Worm (Caenorhabditis elegans) whole organism, L1 larva: ENCODE data around the gene F08B4.8.

Experiments used
- C16A3.4 ChIP-seq: fragments of 150-350 bp; optimal IDR thresholded peaks from 2 replicates; lab custom pipeline; 2014; ENCODE audit warnings: missing biosample characterization, missing genetic modification characterization
- Y116A8C.19 ChIP-seq: sonication (generic microtip); optimal IDR thresholded peaks from 2 replicates; lab custom pipeline; 2016; ENCODE audit warnings: missing compliant biosample characterization, missing genetic modification characterization, borderline replicate concordance
- alr-1 ChIP-seq: fragments of 200-800 bp; sonication (Bioruptor generic); optimal IDR thresholded peaks from 2 replicates; lab custom pipeline; 2018; ENCODE audit warnings: borderline replicate concordance, mild to moderate bottlenecking, missing genetic modification characterization, missing compliant biosample characterization
- fos-1 ChIP-seq: fragments of 150-350 bp; optimal IDR thresholded peaks from 2 replicates; lab custom pipeline; 2014; ENCODE audit warnings: missing biosample characterization, missing genetic modification characterization
- lir-3 ChIP-seq: sonication (generic microtip); optimal IDR thresholded peaks from 2 replicates; lab custom pipeline; 2016; ENCODE audit warnings: mild to moderate bottlenecking, missing genetic modification characterization, moderate library complexity, missing compliant biosample characterization; ENCODE audit not compliant: poor library complexity
- mab-9 ChIP-seq: fragments of 200-800 bp; sonication (Bioruptor generic); IDR thresholded peaks from 2 replicates; pipeline ENCODE4 v1.3.6; 2022; ENCODE audit warnings: missing genetic modification reagents, missing genetic modification characterization, missing compliant biosample characterization
- nhr-11 ChIP-seq: fragments of 150-350 bp; optimal IDR thresholded peaks from 2 replicates; lab custom pipeline; 2014; ENCODE audit warnings: missing biosample characterization, missing genetic modification characterization
- nhr-12 ChIP-seq: sonication (generic microtip); optimal IDR thresholded peaks from 2 replicates; lab custom pipeline; 2017; ENCODE audit warnings: missing biosample characterization, missing genetic modification characterization
- nhr-237 ChIP-seq: fragments of 150-350 bp; optimal IDR thresholded peaks from 2 replicates; lab custom pipeline; 2014; ENCODE audit warnings: missing biosample characterization, missing genetic modification characterization
- nhr-76 ChIP-seq: sonication (generic microtip); optimal IDR thresholded peaks from 2 replicates; lab custom pipeline; 2017; ENCODE audit warnings: missing biosample characterization, missing genetic modification characterization
- snpc-4 ChIP-seq: fragments of 150-350 bp; optimal IDR thresholded peaks from 2 replicates; lab custom pipeline; 2014; ENCODE audit warnings: missing biosample characterization, missing genetic modification characterization
- vab-15 ChIP-seq: sonication (generic microtip); optimal IDR thresholded peaks from 2 replicates; lab custom pipeline; 2017; ENCODE audit warnings: missing genotype, mild to moderate bottlenecking, missing genetic modification characterization, missing compliant biosample characterization
- zag-1 ChIP-seq: fragments of 150-350 bp; optimal IDR thresholded peaks from 2 replicates; lab custom pipeline; 2014; ENCODE audit warnings: missing biosample characterization, missing genetic modification characterization

- no peak for TF ChIP-seq alr-1 (tag; lab: Kevin White, UChicago)
- TF ChIP-seq nhr-237 (tag; lab: Kevin White, UChicago), result no peak
- no peak for TF ChIP-seq Y116A8C.19 (tag; lab: Kevin White, UChicago)
- TF ChIP-seq nhr-76 (tag; lab: Kevin White, UChicago), result no peak
- TF ChIP-seq mab-9 (GFP tag; lab: Robert Waterston, UW), result no peak
- TF ChIP-seq lir-3 (tag; lab: Kevin White, UChicago), result no peak
- TF ChIP-seq nhr-12 (tag; lab: Kevin White, UChicago), result no peak
- TF ChIP-seq vab-15 (tag; lab: Kevin White, UChicago), result no peak
- no peak for TF ChIP-seq C16A3.4 (tag; lab: Kevin White, UChicago)
- TF ChIP-seq zag-1, result no peak
- TF ChIP-seq fos-1 (tag; lab: Kevin White, UChicago), result no peak
- no peak for TF ChIP-seq nhr-11 (tag; lab: Kevin White, UChicago)
- no peak for TF ChIP-seq snpc-4 (tag; lab: Kevin White, UChicago)
Observed at ce11 chrIV:8650696-8651095, 26.7 kb upstream of the F08B4.8 start, which contains the start of gene C49C8.2.
